Fruit fly (Drosophila melanogaster): ENCODE measurements around the gene myd.

Gene myd

dm6 chr3R:19147511-19148239, 32.8 kb upstream of the myd start, which contains the start of gene Ppcs (continued):
- peak; percentile 83 for TF ChIP-seq CG13624 (GFP tag; optimal IDR thresholded peaks at IDR 0.05)
- peak; percentile 50 for TF ChIP-seq HLHmδ (GFP tag; optimal IDR thresholded peaks at IDR 0.05)
- peak; percentile 98 for TF ChIP-seq CG10267 (tag; optimal IDR thresholded peaks at IDR 0.05)
- TF ChIP-seq CG10543 (GFP tag; optimal IDR thresholded peaks at IDR 0.05): peak; percentile 88
- TF ChIP-seq tna (GFP tag; IDR thresholded peaks at IDR 0.05; ENCODE audit: partially characterized antibody): no peak
- TF ChIP-seq Mad (GFP tag; optimal IDR thresholded peaks at IDR 0.05): peak; percentile 4
- peak; percentile 74 for TF ChIP-seq CG1233 (GFP tag; optimal IDR thresholded peaks at IDR 0.05)
- peak; percentile 75 for TF ChIP-seq CG30403 (GFP tag; optimal IDR thresholded peaks at IDR 0.05)
- peak; percentile 21 for TF ChIP-seq dmrt11E (tag; optimal IDR thresholded peaks at IDR 0.05)
- no peak for TF ChIP-seq Dfd (GFP tag; optimal IDR thresholded peaks at IDR 0.05)
- TF ChIP-seq CG3163 (GFP tag; optimal IDR thresholded peaks at IDR 0.05): peak; percentile 57
- TF ChIP-seq CG7271 (tag; optimal IDR thresholded peaks at IDR 0.05): no peak
- TF ChIP-seq Atf3 (GFP tag; optimal IDR thresholded peaks at IDR 0.05): peak; percentile 46
- TF ChIP-seq TFAM (GFP tag; optimal IDR thresholded peaks at IDR 0.05): no peak
- TF ChIP-seq CG3838 (GFP tag; optimal IDR thresholded peaks at IDR 0.05): no peak
- TF ChIP-seq Dad (GFP tag; optimal IDR thresholded peaks at IDR 0.05): peak; percentile 62
- peak; percentile 62 for TF ChIP-seq gcm2 (GFP tag; optimal IDR thresholded peaks at IDR 0.05)
- no peak for TF ChIP-seq usp (GFP tag; optimal IDR thresholded peaks at IDR 0.05)
- TF ChIP-seq Opbp (GFP tag; IDR thresholded peaks at IDR 0.05; ENCODE audit: partially characterized antibody): peak; percentile 99
- TF ChIP-seq ham (GFP tag; IDR thresholded peaks at IDR 0.05): no peak
- TF ChIP-seq CG34376 (GFP tag; optimal IDR thresholded peaks at IDR 0.05): peak; percentile 85
- peak; percentile 57 for TF ChIP-seq az2 (GFP tag; optimal IDR thresholded peaks at IDR 0.05)
- peak; percentile 59 for TF ChIP-seq CG17385 (GFP tag; optimal IDR thresholded peaks at IDR 0.05)
- peak; percentile 47 for TF ChIP-seq CG10654 (GFP tag; optimal IDR thresholded peaks at IDR 0.05)
- peak; percentile 77 for TF ChIP-seq yki (optimal IDR thresholded peaks at IDR 0.05)
- TF ChIP-seq lilli (GFP tag; optimal IDR thresholded peaks at IDR 0.05): peak; percentile 73
- TF ChIP-seq E2f2 (GFP tag; IDR thresholded peaks at IDR 0.05): peak; percentile 95
- TF ChIP-seq Ravus (GFP tag; IDR thresholded peaks at IDR 0.05): no peak
- TF ChIP-seq pita (GFP tag; optimal IDR thresholded peaks at IDR 0.05): no peak
- peak; percentile 60 for TF ChIP-seq twi (tag; optimal IDR thresholded peaks at IDR 0.05)
- peak; percentile 69 for TF ChIP-seq CG18619 (GFP tag; optimal IDR thresholded peaks at IDR 0.05)
- peak; percentile 35 for TF ChIP-seq MTF-1 (GFP tag; optimal IDR thresholded peaks at IDR 0.05; ENCODE audit: borderline replicate concordance)
- peak; percentile 63 for TF ChIP-seq CG3995 (GFP tag; optimal IDR thresholded peaks at IDR 0.05)
- TF ChIP-seq Jarid2 (GFP tag; optimal IDR thresholded peaks at IDR 0.05): peak; percentile 66
- peak; percentile 11 for TF ChIP-seq Ssrp (tag; optimal IDR thresholded peaks at IDR 0.05)
- no peak for TF ChIP-seq sc (optimal IDR thresholded peaks at IDR 0.05)
- TF ChIP-seq sc (GFP tag; optimal IDR thresholded peaks at IDR 0.05): peak; percentile 20
- TF ChIP-seq CG9876 (GFP tag; optimal IDR thresholded peaks at IDR 0.05): peak; percentile 59
- no peak for TF ChIP-seq CG2129 (GFP tag; IDR thresholded peaks at IDR 0.05; ENCODE audit: partially characterized antibody)
- TF ChIP-seq CG7556 (GFP tag; optimal IDR thresholded peaks at IDR 0.05): peak; percentile 57
- peak; percentile 39 for TF ChIP-seq pfk (GFP tag; optimal IDR thresholded peaks at IDR 0.05)
- peak; percentile 36 for TF ChIP-seq emc (GFP tag; optimal IDR thresholded peaks at IDR 0.05)
- TF ChIP-seq CG6272 (GFP tag; IDR thresholded peaks at IDR 0.05): no peak
- TF ChIP-seq CG13123 (GFP tag; optimal IDR thresholded peaks at IDR 0.05): peak; percentile 100
- 0 out of 2 replicates have a peak, but pooled peaks have one; percentile 16 for TF ChIP-seq ranshi (GFP tag; IDR thresholded peaks at IDR 0.05)
- no peak for TF ChIP-seq Mrtf (GFP tag; IDR thresholded peaks at IDR 0.05)
- TF ChIP-seq CG7745 (tag; optimal IDR thresholded peaks at IDR 0.05): no peak
- TF ChIP-seq tgo (GFP tag; IDR thresholded peaks at IDR 0.05): no peak
- TF ChIP-seq sob (GFP tag; IDR thresholded peaks at IDR 0.05): peak; percentile 80
- no peak for TF ChIP-seq run (tag; optimal IDR thresholded peaks at IDR 0.05)
- no peak for TF ChIP-seq CG8765 (GFP tag; IDR thresholded peaks at IDR 0.05)
